Fruit fly (Drosophila melanogaster) whole organism, embryonic: Measurements from ENCODE around the gene CG10286.

Experiments used
- Aef1 ChIP-seq: fragments of 200-800 bp; sonication (Bioruptor generic); IDR thresholded peaks from 3 replicates; pipeline ENCODE4 v1.3.6; 2022; ENCODE audit warnings: missing biosample characterization, missing genetic modification characterization
- Asciz ChIP-seq: fragments of 200-800 bp; sonication (Bioruptor generic); optimal IDR thresholded peaks from 2 replicates; lab custom pipeline; 2017; ENCODE audit warnings: missing biosample characterization, mild to moderate bottlenecking, missing genetic modification characterization, missing genetic modification reagents
- B-H2 ChIP-seq: fragments of 200-800 bp; sonication (Bioruptor generic); optimal IDR thresholded peaks from 2 replicates; lab custom pipeline; 2018; ENCODE audit warnings: missing biosample characterization, mild to moderate bottlenecking, missing genetic modification characterization
- CG10321 ChIP-seq: fragments of 200-800 bp; sonication (Bioruptor generic); IDR thresholded peaks from 2 replicates; pipeline ENCODE4 v1.3.6; 2022; ENCODE audit warnings: missing biosample characterization, missing genetic modification characterization
- CG10431 ChIP-seq: fragments of 200-800 bp; sonication (Bioruptor generic); optimal IDR thresholded peaks from 3 replicates; lab custom pipeline; 2018; ENCODE audit warnings: missing biosample characterization, mild to moderate bottlenecking, missing genetic modification characterization
- CG11695 ChIP-seq: fragments of 200-800 bp; sonication (Bioruptor generic); IDR thresholded peaks from 3 replicates; pipeline ENCODE4 v1.3.6; 2022; ENCODE audit warnings: missing biosample characterization, missing genetic modification characterization
- CG12071 ChIP-seq: fragments of 200-800 bp; sonication (Bioruptor generic); optimal IDR thresholded peaks from 3 replicates; lab custom pipeline; 2018; ENCODE audit warnings: missing biosample characterization, mild to moderate bottlenecking, missing genetic modification characterization
- CG12155 ChIP-seq: fragments of 200-800 bp; sonication (Bioruptor generic); optimal IDR thresholded peaks from 3 replicates; lab custom pipeline; 2016; ENCODE audit warnings: missing biosample characterization, missing genetic modification characterization
- CG13894 ChIP-seq: fragments of 200-800 bp; sonication (Bioruptor generic); optimal IDR thresholded peaks from 3 replicates; lab custom pipeline; 2018; ENCODE audit warnings: missing biosample characterization, mild to moderate bottlenecking, missing genetic modification characterization, moderate library complexity
- CG14667 ChIP-seq: fragments of 200-800 bp; sonication (Bioruptor generic); IDR thresholded peaks from 2 replicates; pipeline ENCODE4 v1.3.6; 2022; ENCODE audit warnings: missing biosample characterization, missing genetic modification characterization
- CG16815 ChIP-seq: fragments of 200-800 bp; sonication (Bioruptor generic); optimal IDR thresholded peaks from 3 replicates; lab custom pipeline; 2017; ENCODE audit warnings: missing biosample characterization, mild to moderate bottlenecking, missing genetic modification characterization
- CG17612 ChIP-seq: fragments of 200-800 bp; sonication (Bioruptor generic); IDR thresholded peaks from 2 replicates; pipeline ENCODE4 v1.3.6; 2022; ENCODE audit warnings: missing biosample characterization, missing genetic modification characterization
- CG17802 ChIP-seq: fragments of 200-800 bp; sonication (Bioruptor generic); optimal IDR thresholded peaks from 2 replicates; lab custom pipeline; 2018; ENCODE audit warnings: missing biosample characterization, mild to moderate bottlenecking, missing genetic modification characterization, moderate library complexity
- CG17912 ChIP-seq: fragments of 200-800 bp; sonication (Bioruptor generic); optimal IDR thresholded peaks from 2 replicates; lab custom pipeline; 2018; ENCODE audit warnings: missing biosample characterization, mild to moderate bottlenecking, missing genetic modification characterization
- CG2116 ChIP-seq: fragments of 200-800 bp; sonication (Bioruptor generic); optimal IDR thresholded peaks from 3 replicates; lab custom pipeline; 2018; ENCODE audit warnings: missing biosample characterization, mild to moderate bottlenecking, missing genetic modification characterization
- CG32772 ChIP-seq: fragments of 200-800 bp; sonication (Bioruptor generic); IDR thresholded peaks from 2 replicates; pipeline ENCODE4 v1.3.6; 2022; ENCODE audit warnings: missing biosample characterization, missing genetic modification characterization
- CG8290 ChIP-seq, 3 experiments: fragments of 200-800 bp; sonication (Bioruptor generic); optimal IDR thresholded peaks; 2 replicates each; lab custom pipeline; 2016 to 2019; ENCODE audit warnings: missing biosample characterization in 3 of 3, missing genetic modification characterization in 3 of 3, mild to moderate bottlenecking in 2 of 3, moderate library complexity in 1 of 3
- CG9797 ChIP-seq: fragments of 200-800 bp; sonication (Bioruptor generic); optimal IDR thresholded peaks from 3 replicates; lab custom pipeline; 2018; ENCODE audit warnings: missing biosample characterization, mild to moderate bottlenecking, missing genetic modification characterization
- Camta ChIP-seq: fragments of 200-800 bp; sonication (Bioruptor generic); optimal IDR thresholded peaks from 2 replicates; lab custom pipeline; 2016; ENCODE audit warnings: missing biosample characterization, missing genetic modification characterization
- Doc2 ChIP-seq: fragments of 200-800 bp; sonication (Bioruptor generic); IDR thresholded peaks from 2 replicates; pipeline ENCODE4 v1.3.6; 2022; ENCODE audit warnings: missing biosample characterization, missing genetic modification characterization
- Gsc ChIP-seq: fragments of 200-800 bp; sonication (Bioruptor generic); IDR thresholded peaks from 2 replicates; pipeline ENCODE4 v1.3.6; 2022; ENCODE audit warnings: missing biosample characterization, missing genetic modification characterization
- Hr51 ChIP-seq, 2 experiments: fragments of 200-800 bp; sonication (Bioruptor generic); optimal IDR thresholded peaks; 2 replicates in 1 of 2; 3 replicates in 1 of 2; lab custom pipeline; 2016 to 2018; ENCODE audit warnings: missing biosample characterization in 2 of 2, missing genetic modification characterization in 2 of 2, mild to moderate bottlenecking in 1 of 2, moderate library complexity in 1 of 2
- Lim3 ChIP-seq: fragments of 200-800 bp; sonication (Bioruptor generic); IDR thresholded peaks from 2 replicates; pipeline ENCODE4 v1.3.6; 2022; ENCODE audit warnings: missing biosample characterization, missing genetic modification characterization
- MBD-R2 ChIP-seq: fragments of 200-800 bp; sonication (Bioruptor generic); IDR thresholded peaks from 2 replicates; pipeline ENCODE4 v1.3.6; 2022; ENCODE audit warnings: missing biosample characterization, missing genetic modification characterization
- PHDP ChIP-seq: fragments of 200-800 bp; sonication (Bioruptor generic); optimal IDR thresholded peaks from 3 replicates; lab custom pipeline; 2018; ENCODE audit warnings: missing biosample characterization, mild to moderate bottlenecking, missing genetic modification characterization, moderate library complexity
- Rfx ChIP-seq: fragments of 200-800 bp; sonication (Bioruptor generic); IDR thresholded peaks from 2 replicates; pipeline ENCODE4 v1.3.6; 2022; ENCODE audit warnings: missing biosample characterization, missing genetic modification characterization
- Sox102F ChIP-seq: fragments of 200-800 bp; sonication (Bioruptor generic); optimal IDR thresholded peaks from 2 replicates; lab custom pipeline; 2018; ENCODE audit warnings: missing biosample characterization, mild to moderate bottlenecking, missing genetic modification characterization, moderate library complexity
- Trl ChIP-seq, 3 experiments: fragments of >200 bp in 2 of 3; fragments of 200-800 bp in 1 of 3; sonication (Bioruptor generic) in 1 of 3; optimal IDR thresholded peaks; 2 replicates in 1 of 3; 3 replicates in 2 of 3; lab custom pipeline; 2016 to 2017; ENCODE audit warnings: missing biosample characterization in 1 of 3, missing genetic modification characterization in 1 of 3
- Vsx1 ChIP-seq: fragments of 200-800 bp; sonication (Bioruptor generic); optimal IDR thresholded peaks from 2 replicates; lab custom pipeline; 2017; ENCODE audit warnings: missing biosample characterization, mild to moderate bottlenecking, missing genetic modification characterization, missing genetic modification reagents
- cad ChIP-seq: fragments of >200 bp; optimal IDR thresholded peaks from 2 replicates; lab custom pipeline; 2017; ENCODE audit warnings: missing biosample characterization, missing genetic modification characterization
- eyg ChIP-seq: fragments of 200-800 bp; sonication (Bioruptor generic); optimal IDR thresholded peaks from 3 replicates; lab custom pipeline; 2016; ENCODE audit warnings: missing biosample characterization, missing genetic modification characterization
- fru ChIP-seq: fragments of >200 bp; optimal IDR thresholded peaks from 2 replicates; lab custom pipeline; 2017
- gcm ChIP-seq: fragments of 200-800 bp; sonication (Bioruptor generic); optimal IDR thresholded peaks from 2 replicates; lab custom pipeline; 2019; ENCODE audit warnings: missing biosample characterization, mild to moderate bottlenecking, missing genetic modification characterization, moderate library complexity
- gt ChIP-seq: fragments of 200-800 bp; sonication (Bioruptor generic); IDR thresholded peaks from 2 replicates; pipeline ENCODE4 v1.3.6; 2022; ENCODE audit warnings: missing biosample characterization, missing genetic modification characterization
- ken ChIP-seq: fragments of 200-800 bp; sonication (Bioruptor generic); IDR thresholded peaks from 3 replicates; pipeline ENCODE4 v1.3.6; 2022; ENCODE audit warnings: missing biosample characterization, missing genetic modification characterization
- lilli ChIP-seq: fragments of 200-800 bp; sonication (Bioruptor generic); optimal IDR thresholded peaks from 3 replicates; lab custom pipeline; 2016; ENCODE audit warnings: missing biosample characterization, missing genetic modification characterization
- org-1 ChIP-seq: fragments of 200-800 bp; sonication (Bioruptor generic); optimal IDR thresholded peaks from 2 replicates; lab custom pipeline; 2017; ENCODE audit warnings: missing biosample characterization, missing genetic modification characterization
- pzg ChIP-seq: fragments of 200-800 bp; sonication (Bioruptor generic); optimal IDR thresholded peaks from 3 replicates; lab custom pipeline; 2018; ENCODE audit warnings: missing biosample characterization, mild to moderate bottlenecking, missing genetic modification characterization, moderate library complexity
- run ChIP-seq: fragments of 200-800 bp; sonication (Bioruptor generic); optimal IDR thresholded peaks from 3 replicates; lab custom pipeline; 2018; ENCODE audit warnings: missing biosample characterization, mild to moderate bottlenecking, missing genetic modification characterization
- scrt ChIP-seq: fragments of 200-800 bp; sonication (Bioruptor generic); optimal IDR thresholded peaks from 2 replicates; lab custom pipeline; 2018; ENCODE audit warnings: missing biosample characterization, mild to moderate bottlenecking, missing genetic modification characterization, moderate library complexity
- sens ChIP-seq: fragments of 200-800 bp; sonication (Bioruptor generic); peaks from one replicate; lab custom pipeline; 2016; ENCODE audit warnings: missing biosample characterization, missing genetic modification characterization
- tap ChIP-seq: fragments of 200-800 bp; optimal IDR thresholded peaks from 3 replicates; lab custom pipeline; 2019; ENCODE audit warnings: missing biosample characterization, mild to moderate bottlenecking, missing genetic modification characterization, moderate library complexity
- unpg ChIP-seq: fragments of 200-800 bp; sonication (Bioruptor generic); optimal IDR thresholded peaks from 3 replicates; lab custom pipeline; 2018; ENCODE audit warnings: missing biosample characterization, mild to moderate bottlenecking, missing genetic modification characterization, moderate library complexity
- vnd ChIP-seq: fragments of 200-800 bp; sonication (Bioruptor generic); IDR thresholded peaks from 3 replicates; pipeline ENCODE4 v1.3.6; 2022; ENCODE audit warnings: missing biosample characterization, missing genetic modification characterization; ENCODE audit not compliant: partially characterized antibody
- zen ChIP-seq: fragments of 200-800 bp; sonication (Bioruptor generic); optimal IDR thresholded peaks from 3 replicates; lab custom pipeline; 2018; ENCODE audit warnings: missing biosample characterization, mild to moderate bottlenecking, missing genetic modification characterization, moderate library complexity

The CG10286 gene

DNA sequence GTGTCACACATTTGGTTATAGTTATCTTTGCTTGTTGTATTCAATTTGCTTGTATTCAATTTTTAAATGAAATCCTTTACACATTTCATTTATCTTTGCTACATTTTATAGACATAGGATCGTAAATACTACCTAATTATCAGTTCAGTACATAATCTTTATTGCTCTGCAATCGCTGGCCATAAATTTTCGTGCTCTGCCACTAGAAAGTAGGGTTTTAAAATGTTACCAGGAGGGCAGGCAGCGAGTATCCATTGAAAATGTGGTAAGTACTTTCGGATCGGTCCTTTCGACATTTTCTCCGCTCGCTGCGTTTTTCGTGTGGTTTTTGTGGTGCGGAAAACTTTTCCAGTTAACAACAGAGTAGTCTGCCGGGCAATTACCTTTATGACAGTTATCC lies 30.5 kb downstream of the CG10286 start (continued):
- no peak for TF ChIP-seq tap
- TF ChIP-seq Hr51 (GFP tag; optimal IDR thresholded peaks at IDR 0.05; lab: Kevin White, UChicago), result peak in 1 of 2 experiments; percentile 23
- no peak for TF ChIP-seq CG9797 (GFP tag; lab: Kevin White, UChicago)
- TF ChIP-seq gt (GFP tag; lab: Robert Waterston, UW), result no peak
- no peak for TF ChIP-seq CG17912
- no peak for TF ChIP-seq CG17802 (tag; lab: Kevin White, UChicago)
- no peak for TF ChIP-seq Aef1 (GFP tag; lab: Robert Waterston, UW)
- no peak for TF ChIP-seq fru (lab: Kevin White, UChicago)
- peak; percentile 51 for TF ChIP-seq Vsx1 (GFP tag; lab: Kevin White, UChicago)
- no peak for TF ChIP-seq CG8290 (GFP tag; optimal IDR thresholded peaks at IDR 0.05; lab: Kevin White, UChicago)
- no peak for TF ChIP-seq CG8290 (tag; optimal IDR thresholded peaks at IDR 0.05; lab: Kevin White, UChicago)
- TF ChIP-seq vnd (GFP tag; lab: Robert Waterston, UW), result no peak
- TF ChIP-seq CG17612 (GFP tag; lab: Robert Waterston, UW), result no peak
- TF ChIP-seq Doc2, result no peak
- TF ChIP-seq CG16815 (GFP tag; lab: Kevin White, UChicago), result no peak
- TF ChIP-seq scrt (GFP tag; lab: Kevin White, UChicago), result no peak
- TF ChIP-seq lilli, result no peak
- TF ChIP-seq CG11695 (GFP tag; lab: Robert Waterston, UW), result no peak
- no peak for TF ChIP-seq eyg (GFP tag; lab: Kevin White, UChicago)
- peak; percentile 20 for TF ChIP-seq PHDP (tag; lab: Kevin White, UChicago)
- peak; percentile 46 for TF ChIP-seq CG12071
- TF ChIP-seq CG10431 (GFP tag; lab: Kevin White, UChicago), result peak; percentile 41
- TF ChIP-seq zen, result peak; percentile 54
- no peak for TF ChIP-seq CG10321 (GFP tag; lab: Robert Waterston, UW)
- TF ChIP-seq CG14667, result no peak
- no peak for TF ChIP-seq CG12155 (GFP tag; lab: Kevin White, UChicago)
- TF ChIP-seq Asciz (GFP tag; lab: Kevin White, UChicago), result no peak
- TF ChIP-seq MBD-R2 (GFP tag; lab: Robert Waterston, UW), result no peak
- TF ChIP-seq Lim3, result no peak
- no peak for TF ChIP-seq Rfx (GFP tag; lab: Robert Waterston, UW)
- peak; percentile 4 for TF ChIP-seq unpg (GFP tag; lab: Kevin White, UChicago)
- TF ChIP-seq CG13894 (tag; lab: Kevin White, UChicago), result no peak
- TF ChIP-seq gcm, result no peak
- TF ChIP-seq Gsc (GFP tag; lab: Robert Waterston, UW), result no peak
- no peak for TF ChIP-seq Camta (GFP tag; lab: Kevin White, UChicago)
- no peak for TF ChIP-seq CG32772
- TF ChIP-seq cad (GFP tag; lab: Kevin White, UChicago), result peak; percentile 80
- TF ChIP-seq org-1, result no peak
- no peak for TF ChIP-seq B-H2
- TF ChIP-seq CG2116, result no peak
- no peak for TF ChIP-seq Sox102F (GFP tag; lab: Kevin White, UChicago)
- TF ChIP-seq run, result no peak
- peak; percentile 26 for TF ChIP-seq sens
- TF ChIP-seq Trl (optimal IDR thresholded peaks at IDR 0.05; lab: Kevin White, UChicago), result no peak
- no peak for TF ChIP-seq Trl (GFP tag; optimal IDR thresholded peaks at IDR 0.05; lab: Kevin White, UChicago)
- TF ChIP-seq pzg (GFP tag; lab: Kevin White, UChicago), result no peak
- no peak for TF ChIP-seq ken (GFP tag; lab: Robert Waterston, UW)
